Fruit fly (Drosophila melanogaster): ENCODE results near the gene RecQ5.

RecQ5 gene

dm6 chr3L:14613792-14614677 is 17.8 kb downstream of the RecQ5 start, which contains the start of gene shd (continued):
- TF ChIP-seq CG18764 (GFP tag; optimal IDR thresholded peaks at IDR 0.05) (no peak), br (optimal IDR thresholded peaks at IDR 0.05) (no peak), CG17612 (GFP tag; IDR thresholded peaks at IDR 0.05) (no peak), CG12104 (GFP tag; optimal IDR thresholded peaks at IDR 0.05) (peak; percentile 21), gfzf (GFP tag; optimal IDR thresholded peaks at IDR 0.05) (no peak), B-H2 (GFP tag; optimal IDR thresholded peaks at IDR 0.05) (no peak), sug (tag; optimal IDR thresholded peaks at IDR 0.05) (peak; percentile 65), sc (optimal IDR thresholded peaks at IDR 0.05) (no peak), sc (GFP tag; optimal IDR thresholded peaks at IDR 0.05) (no peak), inv (GFP tag; IDR thresholded peaks at IDR 0.05; ENCODE audit: partially characterized antibody) (no peak), Myb (GFP tag; optimal IDR thresholded peaks at IDR 0.05) (no peak), CG1529 (GFP tag; optimal IDR thresholded peaks at IDR 0.05) (peak; percentile 8), CG2712 (tag; optimal IDR thresholded peaks at IDR 0.05) (peak; percentile 43), CG17328 (GFP tag; IDR thresholded peaks at IDR 0.05) (no peak), CG33557 (GFP tag; optimal IDR thresholded peaks at IDR 0.05) (peak; percentile 43), Oaz (GFP tag; IDR thresholded peaks at IDR 0.05) (no peak), z (GFP tag; IDR thresholded peaks at IDR 0.05) (no peak), CG10543 (GFP tag; optimal IDR thresholded peaks at IDR 0.05) (peak; percentile 16), CG15269 (tag; optimal IDR thresholded peaks at IDR 0.05) (peak; percentile 26), CG12391 (tag; optimal IDR thresholded peaks at IDR 0.05) (peak; percentile 57), fd3F (GFP tag; optimal IDR thresholded peaks at IDR 0.05) (peak; percentile 26), Max (GFP tag; optimal IDR thresholded peaks at IDR 0.05) (no peak), BEAF-32 (GFP tag; optimal IDR thresholded peaks at IDR 0.05) (no peak), Hsf (GFP tag; optimal IDR thresholded peaks at IDR 0.05) (no peak), CG30431 (GFP tag; optimal IDR thresholded peaks at IDR 0.05) (peak; percentile 14), odd (GFP tag; optimal IDR thresholded peaks at IDR 0.05) (peak; percentile 26), CG17361 (GFP tag; IDR thresholded peaks at IDR 0.05) (peak; percentile 86), Hr3 (GFP tag; optimal IDR thresholded peaks at IDR 0.05) (peak; percentile 48), mld (GFP tag; IDR thresholded peaks at IDR 0.05; ENCODE audit: partially characterized antibody) (no peak), tx (GFP tag; optimal IDR thresholded peaks at IDR 0.05) (no peak), CG8478 (optimal IDR thresholded peaks at IDR 0.05) (no peak), Trl (optimal IDR thresholded peaks at IDR 0.05) (peak; percentile 22 to 42), Trl (GFP tag; optimal IDR thresholded peaks at IDR 0.05) (no peak), Ets65A (GFP tag) (peak; percentile 39), CG13287 (GFP tag; IDR thresholded peaks at IDR 0.05; ENCODE audit: partially characterized antibody) (no peak), HmgZ (tag; optimal IDR thresholded peaks at IDR 0.05) (no peak), stwl (tag; optimal IDR thresholded peaks at IDR 0.05) (no peak), CoRest (tag; optimal IDR thresholded peaks at IDR 0.05) (peak; percentile 70), D (optimal IDR thresholded peaks at IDR 0.05) (no peak), D (GFP tag; optimal IDR thresholded peaks at IDR 0.05) (peak; percentile 16), gsb-n (tag; optimal IDR thresholded peaks at IDR 0.05) (peak; percentile 39), Mad (GFP tag; optimal IDR thresholded peaks at IDR 0.05) (no peak), HLH3B (GFP tag; IDR thresholded peaks at IDR 0.05) (no peak), CG13894 (tag; optimal IDR thresholded peaks at IDR 0.05) (peak; percentile 67), CG17186 (GFP tag; optimal IDR thresholded peaks at IDR 0.05) (no peak), CG10979 (tag; optimal IDR thresholded peaks at IDR 0.05) (peak; percentile 9), CG10274 (GFP tag; optimal IDR thresholded peaks at IDR 0.05) (peak; percentile 44), bcd (GFP tag; optimal IDR thresholded peaks at IDR 0.05) (peak; percentile 21), CG4360 (GFP tag; IDR thresholded peaks at IDR 0.05) (peak; percentile 39; the same call in 1 of the 2 replicates)
